Fruit fly (Drosophila melanogaster): ENCODE data around the gene CG5347.

The CG5347 gene

DNA sequence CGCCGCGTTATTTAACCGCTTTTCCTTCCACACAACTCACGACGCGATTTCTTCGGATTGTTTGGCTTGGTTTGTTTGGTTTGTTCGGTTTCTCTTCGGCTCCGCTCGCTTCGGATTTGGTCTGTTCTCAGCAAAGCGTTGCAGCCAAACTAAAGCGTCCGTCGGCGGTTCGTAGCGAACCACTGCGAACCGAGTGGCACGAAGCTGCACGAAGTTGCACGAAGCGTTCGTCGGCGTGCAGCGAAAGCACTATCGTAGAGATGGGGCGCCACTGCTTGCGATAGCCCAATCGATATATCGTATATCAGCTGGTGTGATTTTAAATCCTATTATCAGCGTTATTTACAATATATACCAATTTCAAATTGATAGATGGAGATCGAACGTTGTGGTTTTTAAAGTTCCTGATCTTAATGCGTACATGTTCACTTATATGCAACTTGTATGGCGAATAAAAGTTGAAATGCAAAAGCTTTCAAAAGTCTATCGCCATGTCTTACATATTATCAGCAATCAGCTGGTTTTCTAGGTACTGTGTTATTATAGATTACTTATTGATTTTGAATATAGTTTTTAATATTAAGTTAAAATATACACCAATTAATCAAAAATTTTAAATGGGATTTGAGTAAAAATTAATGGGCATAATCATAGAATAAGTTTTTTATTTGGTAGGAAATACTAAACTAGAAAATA lies 49.5 kb downstream of the CG5347 start, which contains the start of gene rut (continued):
- TF ChIP-seq CG8924 (tag; optimal IDR thresholded peaks at IDR 0.05): no peak
- no peak for TF ChIP-seq CG17612 (GFP tag; IDR thresholded peaks at IDR 0.05)
- TF ChIP-seq esg (GFP tag; conservative IDR thresholded peaks at IDR 0.05): no peak
- no peak for TF ChIP-seq CG13775 (GFP tag; optimal IDR thresholded peaks at IDR 0.05)
- TF ChIP-seq D19A (tag; optimal IDR thresholded peaks at IDR 0.05): no peak
- TF ChIP-seq CG3847 (GFP tag; IDR thresholded peaks at IDR 0.05): peak; percentile 27; the same call in 1 of the 2 replicates
- TF ChIP-seq CG17361 (GFP tag; IDR thresholded peaks at IDR 0.05): no peak
- no peak for TF ChIP-seq sens-2 (GFP tag; IDR thresholded peaks at IDR 0.05)
- TF ChIP-seq CG7786 (GFP tag; optimal IDR thresholded peaks at IDR 0.05): no peak
- TF ChIP-seq dimm (GFP tag; IDR thresholded peaks at IDR 0.05): no peak
- no peak for TF ChIP-seq CG30431 (GFP tag; optimal IDR thresholded peaks at IDR 0.05)
- TF ChIP-seq Dek (tag; optimal IDR thresholded peaks at IDR 0.05): no peak
- 0 out of 3 replicates have a peak, but pooled peaks have one; percentile 7 for TF ChIP-seq CG11695 (GFP tag; IDR thresholded peaks at IDR 0.05)
- TF ChIP-seq CG31365 (tag; optimal IDR thresholded peaks at IDR 0.05): no peak
- no peak for TF ChIP-seq ac (GFP tag; optimal IDR thresholded peaks at IDR 0.05)
- no peak for TF ChIP-seq pb (GFP tag; optimal IDR thresholded peaks at IDR 0.05)
- TF ChIP-seq en (GFP tag; optimal IDR thresholded peaks at IDR 0.05): no peak
- TF ChIP-seq CG10431 (GFP tag; optimal IDR thresholded peaks at IDR 0.05): no peak
- TF ChIP-seq ssp (GFP tag; IDR thresholded peaks at IDR 0.05): 0 out of 2 replicates have a peak, but pooled peaks have one; percentile 21
- TF ChIP-seq Dad (GFP tag; optimal IDR thresholded peaks at IDR 0.05): peak; percentile 5
- TF ChIP-seq CG1792 (GFP tag; optimal IDR thresholded peaks at IDR 0.05): no peak
- no peak for TF ChIP-seq Eip74EF (GFP tag; optimal IDR thresholded peaks at IDR 0.05)
- TF ChIP-seq odd (GFP tag; optimal IDR thresholded peaks at IDR 0.05): no peak
- peak; percentile 22; the same call in 1 of the 2 replicates for TF ChIP-seq onecut (GFP tag; IDR thresholded peaks at IDR 0.05)
- TF ChIP-seq ro (GFP tag; IDR thresholded peaks at IDR 0.05): no peak
- no peak for TF ChIP-seq Rx (GFP tag; IDR thresholded peaks at IDR 0.05)
- no peak for TF ChIP-seq CG7928 (GFP tag; optimal IDR thresholded peaks at IDR 0.05)
- TF ChIP-seq sqz (GFP tag; optimal IDR thresholded peaks at IDR 0.05): no peak
- no peak for TF ChIP-seq prd (optimal IDR thresholded peaks at IDR 0.05)
- TF ChIP-seq prd (GFP tag; IDR thresholded peaks at IDR 0.05): no peak
- TF ChIP-seq CG8290 (GFP tag; optimal IDR thresholded peaks at IDR 0.05): peak; percentile 4
- peak in 1 of 2 experiments; percentile 85 for TF ChIP-seq CG8290 (tag; optimal IDR thresholded peaks at IDR 0.05)
- TF ChIP-seq Adf1 (GFP tag; IDR thresholded peaks at IDR 0.05): peak; percentile 52
- no peak for TF ChIP-seq fru (optimal IDR thresholded peaks at IDR 0.05)
- no peak for TF ChIP-seq Trl (optimal IDR thresholded peaks at IDR 0.05)
- peak; percentile 49 for TF ChIP-seq Trl (GFP tag; optimal IDR thresholded peaks at IDR 0.05)
- TF ChIP-seq hth (optimal IDR thresholded peaks at IDR 0.05): no peak
- no peak for TF ChIP-seq run (tag; optimal IDR thresholded peaks at IDR 0.05)
- TF ChIP-seq zf30C (GFP tag; optimal IDR thresholded peaks at IDR 0.05): no peak
- peak; percentile 4 for TF ChIP-seq YL-1 (GFP tag; optimal IDR thresholded peaks at IDR 0.05)
- no peak for TF ChIP-seq Poxn (GFP tag; IDR thresholded peaks at IDR 0.05)
- no peak for TF ChIP-seq D19B (GFP tag; optimal IDR thresholded peaks at IDR 0.05)
- TF ChIP-seq CG17912 (GFP tag; optimal IDR thresholded peaks at IDR 0.05): no peak
- no peak for TF ChIP-seq Hsf (GFP tag; optimal IDR thresholded peaks at IDR 0.05)
- TF ChIP-seq CG2116 (GFP tag; optimal IDR thresholded peaks at IDR 0.05): peak; percentile 17
- no peak for TF ChIP-seq otp (GFP tag; IDR thresholded peaks at IDR 0.05)
- TF ChIP-seq CG16863 (GFP tag; optimal IDR thresholded peaks at IDR 0.05): no peak
- TF ChIP-seq CG9437 (GFP tag; optimal IDR thresholded peaks at IDR 0.05): no peak
- peak; percentile 15 for TF ChIP-seq PHDP (tag; optimal IDR thresholded peaks at IDR 0.05)
- no peak for TF ChIP-seq corto (GFP tag; optimal IDR thresholded peaks at IDR 0.05)
- TF ChIP-seq psq (GFP tag; optimal IDR thresholded peaks at IDR 0.05): no peak
- TF ChIP-seq Lim3 (GFP tag; IDR thresholded peaks at IDR 0.05): no peak
- TF ChIP-seq CG7963 (GFP tag; IDR thresholded peaks at IDR 0.05; ENCODE audit: partially characterized antibody): peak; percentile 86
